Worm (Caenorhabditis elegans) whole organism, L3 larva: ENCODE measurements around the gene ubq-1.

Source experiments
- R02D3.7 ChIP-seq: fragments of 150-350 bp; optimal IDR thresholded peaks from 2 replicates; lab custom pipeline; 2014; ENCODE audit warnings: missing biosample characterization, missing genetic modification characterization
- ceh-28 ChIP-seq: fragments of 150-350 bp; optimal IDR thresholded peaks from 2 replicates; lab custom pipeline; 2014; ENCODE audit warnings: missing biosample characterization, missing genetic modification reagents, missing genetic modification characterization
- elt-1 ChIP-seq: fragments of 150-350 bp; optimal IDR thresholded peaks from 2 replicates; lab custom pipeline; 2014; ENCODE audit warnings: missing biosample characterization, missing genetic modification characterization
- elt-3 ChIP-seq, 3 experiments: fragments of 150-350 bp in 1 of 3; sonication (generic microtip) in 2 of 3; optimal IDR thresholded peaks; 2 replicates in 2 of 3; 4 replicates in 1 of 3; lab custom pipeline; 2014 to 2017; ENCODE audit warnings: missing biosample characterization in 3 of 3, missing genetic modification characterization in 3 of 3
- hmg-11 ChIP-seq: sonication (generic microtip); optimal IDR thresholded peaks from 2 replicates; lab custom pipeline; 2016; ENCODE audit warnings: missing genetic modification characterization, missing compliant biosample characterization
- mml-1 ChIP-seq: fragments of 150-350 bp; sonication (generic microtip); optimal IDR thresholded peaks from 3 replicates; lab custom pipeline; 2014; ENCODE audit warnings: missing biosample characterization, missing genetic modification characterization
- nhr-237 ChIP-seq: fragments of 150-350 bp; optimal IDR thresholded peaks from 2 replicates; lab custom pipeline; 2014; ENCODE audit warnings: missing biosample characterization, missing genetic modification characterization
- nhr-28 ChIP-seq: fragments of 150-350 bp; optimal IDR thresholded peaks from 2 replicates; lab custom pipeline; 2014; ENCODE audit warnings: missing biosample characterization, missing genetic modification characterization
- nhr-77 ChIP-seq: fragments of 150-350 bp; optimal IDR thresholded peaks from 2 replicates; lab custom pipeline; 2014; ENCODE audit warnings: missing biosample characterization, missing genetic modification characterization
- sea-2 ChIP-seq: fragments of 150-350 bp; sonication (generic microtip); optimal IDR thresholded peaks from 4 replicates; lab custom pipeline; 2014; ENCODE audit warnings: missing biosample characterization, missing genetic modification reagents, missing genetic modification characterization
- unc-62 ChIP-seq: fragments of 150-350 bp; sonication (generic microtip); optimal IDR thresholded peaks from 4 replicates; lab custom pipeline; 2014; ENCODE audit warnings: missing biosample characterization, missing genetic modification reagents, missing genetic modification characterization
- ztf-11 ChIP-seq: fragments of 150-350 bp; optimal IDR thresholded peaks from 2 replicates; lab custom pipeline; 2014; ENCODE audit warnings: missing biosample characterization, missing genetic modification characterization
- ztf-4 ChIP-seq: fragments of 150-350 bp; optimal IDR thresholded peaks from 2 replicates; lab custom pipeline; 2014; ENCODE audit warnings: missing biosample characterization, missing genetic modification characterization

DNA sequence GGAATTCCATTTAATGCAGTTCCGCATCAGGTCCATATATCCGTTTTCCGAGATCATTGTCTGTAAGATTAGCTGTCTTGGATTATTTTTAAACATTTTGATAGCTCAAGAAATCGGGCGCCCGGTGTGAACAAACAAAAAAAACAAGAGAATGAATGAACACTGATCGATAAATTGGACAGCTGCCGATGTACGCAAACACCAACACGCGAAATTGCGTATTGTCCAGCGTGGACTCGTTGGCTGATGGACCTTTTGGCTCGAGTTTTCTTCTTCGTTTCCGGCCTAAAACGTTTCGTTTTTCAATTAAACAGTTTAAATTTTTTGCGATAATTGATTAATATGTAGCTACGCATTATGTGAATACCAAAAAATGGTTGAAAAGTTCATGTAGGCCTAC is 34.0 kb upstream of the ubq-1 start, which contains the start of gene dpff-1:
- TF ChIP-seq mml-1 (tag; lab: Kevin White, UChicago): no peak
- TF ChIP-seq hmg-11: peak; percentile 61
- no peak for TF ChIP-seq ztf-4 (tag; lab: Kevin White, UChicago)
- TF ChIP-seq ceh-28 (tag; lab: Kevin White, UChicago): peak; percentile 54
- no peak for TF ChIP-seq R02D3.7 (tag; lab: Kevin White, UChicago)
- TF ChIP-seq elt-3 (tag; optimal IDR thresholded peaks at IDR 0.05; lab: Kevin White, UChicago): no peak
- TF ChIP-seq ztf-11 (tag; lab: Kevin White, UChicago): no peak
- TF ChIP-seq nhr-28 (tag; lab: Kevin White, UChicago): no peak
- no peak for TF ChIP-seq elt-1 (tag; lab: Kevin White, UChicago)
- no peak for TF ChIP-seq sea-2 (GFP tag; lab: Kevin White, UChicago)
- TF ChIP-seq unc-62: no peak
- TF ChIP-seq nhr-237 (tag; lab: Kevin White, UChicago): no peak
- no peak for TF ChIP-seq nhr-77
